Worm (Caenorhabditis elegans) whole organism, L3 larva: Measurements from ENCODE around the gene T22F3.10.
"Not testable (repeated sequence)": the region's sequence is repeated elsewhere in the genome, so short reads cannot be mapped to it uniquely, and the experiment has no call there.

Experiments used
- R02D3.7 ChIP-seq: fragments of 150-350 bp; optimal IDR thresholded peaks from 2 replicates; lab custom pipeline; 2014; ENCODE audit warnings: missing biosample characterization, missing genetic modification characterization
- ZK546.5 ChIP-seq: sonication (generic microtip); optimal IDR thresholded peaks from 2 replicates; lab custom pipeline; 2017; ENCODE audit warnings: missing biosample characterization, missing genetic modification characterization
- aly-2 ChIP-seq: fragments of 150-350 bp; optimal IDR thresholded peaks from 2 replicates; lab custom pipeline; 2014; ENCODE audit warnings: missing biosample characterization, missing genetic modification characterization
- ama-1 ChIP-seq: fragments of 150-350 bp; optimal IDR thresholded peaks from 2 replicates; lab custom pipeline; 2018
- ceh-28 ChIP-seq: fragments of 150-350 bp; optimal IDR thresholded peaks from 2 replicates; lab custom pipeline; 2014; ENCODE audit warnings: missing biosample characterization, missing genetic modification reagents, missing genetic modification characterization
- ceh-82 ChIP-seq: fragments of 150-350 bp; optimal IDR thresholded peaks from 2 replicates; lab custom pipeline; 2014; ENCODE audit warnings: missing biosample characterization, missing genetic modification characterization
- ceh-9 ChIP-seq: sonication (generic microtip); optimal IDR thresholded peaks from 2 replicates; lab custom pipeline; 2018; ENCODE audit warnings: missing biosample characterization, missing genetic modification characterization
- daf-12 ChIP-seq: fragments of 150-350 bp; optimal IDR thresholded peaks from 2 replicates; lab custom pipeline; 2014; ENCODE audit warnings: missing biosample characterization, missing genetic modification reagents, missing genetic modification characterization
- egl-5 ChIP-seq: fragments of 150-350 bp; optimal IDR thresholded peaks from 2 replicates; lab custom pipeline; 2017; ENCODE audit warnings: missing biosample characterization, missing genetic modification reagents, missing genetic modification characterization, inconsistent platforms
- elt-1 ChIP-seq: fragments of 150-350 bp; optimal IDR thresholded peaks from 2 replicates; lab custom pipeline; 2014; ENCODE audit warnings: missing biosample characterization, missing genetic modification characterization
- elt-2 ChIP-seq: sonication (generic microtip); optimal IDR thresholded peaks from 2 replicates; lab custom pipeline; 2016; ENCODE audit warnings: missing genetic modification reagents, mild to moderate bottlenecking, missing genetic modification characterization, missing compliant biosample characterization
- elt-3 ChIP-seq, 3 experiments: fragments of 150-350 bp in 1 of 3; sonication (generic microtip) in 2 of 3; optimal IDR thresholded peaks; 2 replicates in 2 of 3; 4 replicates in 1 of 3; lab custom pipeline; 2014 to 2017; ENCODE audit warnings: missing biosample characterization in 3 of 3, missing genetic modification characterization in 3 of 3
- eor-1 ChIP-seq, 2 experiments: fragments of 150-350 bp; optimal IDR thresholded peaks; 2 replicates each; lab custom pipeline; 2014 to 2018; ENCODE audit warnings: missing biosample characterization in 2 of 2, missing genetic modification characterization in 2 of 2
- fkh-10 ChIP-seq: sonication (generic microtip); optimal IDR thresholded peaks from 2 replicates; lab custom pipeline; 2017; ENCODE audit warnings: missing biosample characterization, missing genetic modification reagents, missing genetic modification characterization
- fkh-2 ChIP-seq: fragments of 150-350 bp; optimal IDR thresholded peaks from 2 replicates; lab custom pipeline; 2014; ENCODE audit warnings: missing biosample characterization, missing genetic modification reagents, missing genetic modification characterization
- hmg-11 ChIP-seq: sonication (generic microtip); optimal IDR thresholded peaks from 2 replicates; lab custom pipeline; 2016; ENCODE audit warnings: missing genetic modification characterization, missing compliant biosample characterization
- jun-1 ChIP-seq: fragments of 150-350 bp; optimal IDR thresholded peaks from 2 replicates; lab custom pipeline; 2014; ENCODE audit warnings: missing biosample characterization, missing genetic modification reagents, missing genetic modification characterization
- lin-15B ChIP-seq: fragments of 150-350 bp; optimal IDR thresholded peaks from 2 replicates; lab custom pipeline; 2014; ENCODE audit warnings: missing biosample characterization, missing genetic modification characterization
- lin-39 ChIP-seq: fragments of 150-350 bp; optimal IDR thresholded peaks from 2 replicates; lab custom pipeline; 2018; ENCODE audit warnings: missing biosample characterization, missing genetic modification reagents, missing genetic modification characterization
- lsy-12 ChIP-seq: sonication (generic microtip); optimal IDR thresholded peaks from 2 replicates; lab custom pipeline; 2016; ENCODE audit warnings: mild to moderate bottlenecking, missing genetic modification characterization, missing compliant biosample characterization
- mdl-1 ChIP-seq: fragments of 150-350 bp; optimal IDR thresholded peaks from 2 replicates; lab custom pipeline; 2014; ENCODE audit warnings: missing biosample characterization, missing genetic modification characterization
- mml-1 ChIP-seq: fragments of 150-350 bp; sonication (generic microtip); optimal IDR thresholded peaks from 3 replicates; lab custom pipeline; 2014; ENCODE audit warnings: missing biosample characterization, missing genetic modification characterization
- nfya-1 ChIP-seq: sonication (generic microtip); optimal IDR thresholded peaks from 2 replicates; lab custom pipeline; 2017; ENCODE audit warnings: missing genetic modification characterization, mild to moderate bottlenecking, missing compliant biosample characterization, antibody characterized with exemption, moderate library complexity; ENCODE audit not compliant: insufficient read depth
- nhr-11 ChIP-seq: fragments of 150-350 bp; optimal IDR thresholded peaks from 2 replicates; lab custom pipeline; 2014; ENCODE audit warnings: missing biosample characterization, missing genetic modification characterization
- nhr-12 ChIP-seq: fragments of 150-350 bp; optimal IDR thresholded peaks from 2 replicates; lab custom pipeline; 2014; ENCODE audit warnings: missing biosample characterization, missing genetic modification characterization
- nhr-23 ChIP-seq: fragments of 150-350 bp; optimal IDR thresholded peaks from 2 replicates; lab custom pipeline; 2014; ENCODE audit warnings: missing biosample characterization, missing genetic modification reagents, missing genetic modification characterization
- nhr-28 ChIP-seq: fragments of 150-350 bp; optimal IDR thresholded peaks from 2 replicates; lab custom pipeline; 2014; ENCODE audit warnings: missing biosample characterization, missing genetic modification characterization
- nhr-43 ChIP-seq: sonication (generic microtip); optimal IDR thresholded peaks from 2 replicates; lab custom pipeline; 2016; ENCODE audit warnings: mild to moderate bottlenecking, missing genetic modification characterization, missing compliant biosample characterization; ENCODE audit not compliant: poor library complexity, severe bottlenecking
- nhr-67 ChIP-seq: fragments of 150-350 bp; optimal IDR thresholded peaks from 2 replicates; lab custom pipeline; 2014; ENCODE audit warnings: missing biosample characterization, missing genetic modification characterization
- nhr-76 ChIP-seq: fragments of 150-350 bp; sonication (generic microtip); optimal IDR thresholded peaks from 5 replicates; lab custom pipeline; 2014; ENCODE audit warnings: missing biosample characterization, missing genetic modification characterization
- nhr-77 ChIP-seq: fragments of 150-350 bp; optimal IDR thresholded peaks from 2 replicates; lab custom pipeline; 2014; ENCODE audit warnings: missing biosample characterization, missing genetic modification characterization
- pha-4 ChIP-seq: fragments of 150-350 bp; optimal IDR thresholded peaks from 2 replicates; lab custom pipeline; 2014; ENCODE audit warnings: missing biosample characterization, missing genetic modification reagents, missing genetic modification characterization
- pqm-1 ChIP-seq: fragments of 150-350 bp; optimal IDR thresholded peaks from 2 replicates; lab custom pipeline; 2017; ENCODE audit warnings: missing biosample characterization, missing genetic modification characterization, inconsistent platforms
- sea-2 ChIP-seq: fragments of 150-350 bp; sonication (generic microtip); optimal IDR thresholded peaks from 4 replicates; lab custom pipeline; 2014; ENCODE audit warnings: missing biosample characterization, missing genetic modification reagents, missing genetic modification characterization
- skn-1 ChIP-seq: fragments of 150-350 bp; optimal IDR thresholded peaks from 2 replicates; lab custom pipeline; 2014; ENCODE audit warnings: missing biosample characterization, missing genetic modification characterization
- snpc-4 ChIP-seq: fragments of 150-350 bp; optimal IDR thresholded peaks from 2 replicates; lab custom pipeline; 2014; ENCODE audit warnings: missing biosample characterization, missing genetic modification characterization
- tbx-2 ChIP-seq: sonication (generic microtip); optimal IDR thresholded peaks from 2 replicates; lab custom pipeline; 2016; ENCODE audit warnings: mild to moderate bottlenecking, missing genetic modification characterization, missing compliant biosample characterization
- unc-39 ChIP-seq: sonication (generic microtip); optimal IDR thresholded peaks from 4 replicates; lab custom pipeline; 2017; ENCODE audit warnings: missing biosample characterization, missing genetic modification characterization
- unc-62 ChIP-seq: fragments of 150-350 bp; sonication (generic microtip); optimal IDR thresholded peaks from 4 replicates; lab custom pipeline; 2014; ENCODE audit warnings: missing biosample characterization, missing genetic modification reagents, missing genetic modification characterization
- zag-1 ChIP-seq: fragments of 150-350 bp; optimal IDR thresholded peaks from 2 replicates; lab custom pipeline; 2014; ENCODE audit warnings: missing biosample characterization, missing genetic modification characterization
- ztf-11 ChIP-seq: fragments of 150-350 bp; optimal IDR thresholded peaks from 2 replicates; lab custom pipeline; 2014; ENCODE audit warnings: missing biosample characterization, missing genetic modification characterization
- ztf-4 ChIP-seq: fragments of 150-350 bp; optimal IDR thresholded peaks from 2 replicates; lab custom pipeline; 2014; ENCODE audit warnings: missing biosample characterization, missing genetic modification characterization

The T22F3.10 gene

ce11 chrV:3600570-3600969, 11.0 kb downstream of the T22F3.10 start, which contains the start of gene T22F3.7:
T22F3.7 (minus strand) TSS chrV:3600670.
- TF ChIP-seq ZK546.5 (no peak), nhr-67 (tag; lab: Kevin White, UChicago) (no peak), skn-1 (tag; lab: Kevin White, UChicago) (no peak), ceh-28 (tag; lab: Kevin White, UChicago) (no peak), daf-12 (tag; lab: Kevin White, UChicago) (no peak), aly-2 (no peak), unc-62 (GFP tag; lab: Kevin White, UChicago) (no peak), hmg-11 (tag; lab: Kevin White, UChicago) (no peak), egl-5 (no peak), fkh-10 (GFP tag; lab: Kevin White, UChicago) (no peak), lin-15B (tag; lab: Kevin White, UChicago) (no peak), ceh-9 (tag; lab: Kevin White, UChicago) (no peak), nhr-11 (no peak)
- TF ChIP-seq, all 47 proteins: peak for 0

- TF ChIP-seq tbx-2 (tag; lab: Kevin White, UChicago); nhr-11; nhr-12 (tag; lab: Kevin White, UChicago): not testable (repeated sequence)
Measured at ce11 chrV:3597052-3597451, 14.5 kb downstream of the T22F3.10 start, which contains the start of gene srh-212. srh-212 (minus strand) TSS chrV:3597152.

DNA sequence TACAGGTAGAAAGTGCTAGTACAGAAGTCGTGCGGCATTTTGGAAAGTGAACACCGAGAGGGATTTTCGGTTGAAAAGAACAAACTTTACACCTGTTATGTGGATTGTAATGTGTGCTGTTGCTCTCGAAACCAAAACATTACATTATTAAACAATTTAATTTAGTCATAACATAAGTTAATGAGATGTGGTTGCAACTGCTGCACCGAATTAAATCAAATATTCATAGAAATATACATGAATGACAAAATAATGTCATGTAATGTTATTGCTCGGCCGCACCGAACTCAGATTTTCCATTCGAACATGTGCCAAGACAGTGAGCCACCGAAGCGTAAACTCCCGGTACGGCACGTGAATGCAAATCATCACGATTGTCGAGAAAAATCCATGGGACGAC, 16.6 kb downstream of the T22F3.10 start, which contains the start of gene srh-213:
TSS of gene srh-213 (minus strand) at position 101 of the 400 bp plus-strand sequence.
- TF ChIP-seq ama-1 (lab: Kevin White, UChicago) (no peak), nhr-12 (tag; lab: Kevin White, UChicago) (no peak), sea-2 (GFP tag; lab: Kevin White, UChicago) (no peak), nhr-43 (tag; lab: Kevin White, UChicago) (no peak), nhr-76 (no peak), mdl-1 (tag; lab: Kevin White, UChicago) (no peak), mml-1 (tag; lab: Kevin White, UChicago) (no peak), nhr-23 (tag; lab: Kevin White, UChicago) (no peak), lsy-12 (no peak), daf-12 (tag; lab: Kevin White, UChicago) (no peak), ztf-4 (tag; lab: Kevin White, UChicago) (no peak), hmg-11 (tag; lab: Kevin White, UChicago) (no peak)

- TF ChIP-seq pqm-1 (tag; lab: Kevin White, UChicago) (no peak), unc-62 (GFP tag; lab: Kevin White, UChicago) (no peak)
- TF ChIP-seq, all 47 proteins: peak for 0
Measured at ce11 chrV:3592099-3592498, 19.5 kb downstream of the T22F3.10 start, which contains the start of gene T22F3.12. T22F3.12 (minus strand) TSS chrV:3592199.

DNA sequence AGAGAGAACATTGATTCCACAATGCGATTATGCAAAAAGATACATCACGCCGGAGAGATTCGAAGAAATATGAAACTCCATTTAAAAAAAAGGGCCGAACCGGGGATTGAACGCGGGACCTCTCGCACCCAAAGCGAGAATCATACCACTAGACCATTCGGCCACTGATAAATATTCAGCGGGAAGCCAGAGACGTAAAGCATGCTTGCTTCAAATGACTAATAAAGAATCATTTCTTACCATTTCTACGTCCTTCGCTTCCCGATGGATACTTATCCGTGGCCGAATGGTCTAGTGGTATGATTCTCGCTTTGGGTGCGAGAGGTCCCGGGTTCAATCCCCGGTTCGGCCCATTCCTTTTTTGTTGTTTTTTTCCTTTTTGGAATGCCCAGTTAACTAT, 23.3 kb downstream of the T22F3.10 start:
- peak; percentile 5 for TF ChIP-seq nfya-1
- TF ChIP-seq elt-3 (tag; optimal IDR thresholded peaks at IDR 0.05; lab: Kevin White, UChicago) = no peak
- no peak for TF ChIP-seq ceh-9 (tag; lab: Kevin White, UChicago)
- TF ChIP-seq jun-1 = no peak
- peak; percentile 60 for TF ChIP-seq nhr-43 (tag; lab: Kevin White, UChicago)
- no peak for TF ChIP-seq ceh-82
- no peak for TF ChIP-seq fkh-2 (tag; lab: Kevin White, UChicago)
- no peak for TF ChIP-seq unc-39

ce11 chrV:3587633-3588032, 23.9 kb downstream of the T22F3.10 start:
- TF ChIP-seq elt-1 (no peak), nhr-67 (tag; lab: Kevin White, UChicago) (no peak), daf-12 (tag; lab: Kevin White, UChicago) (no peak), sea-2 (GFP tag; lab: Kevin White, UChicago) (no peak), ceh-9 (tag; lab: Kevin White, UChicago) (no peak), fkh-10 (GFP tag; lab: Kevin White, UChicago) (no peak), fkh-2 (tag; lab: Kevin White, UChicago) (no peak), ztf-4 (tag; lab: Kevin White, UChicago) (no peak), elt-2 (tag; lab: Kevin White, UChicago) (peak; percentile 20), nhr-12 (tag; lab: Kevin White, UChicago) (no peak), nhr-28 (no peak), ztf-11 (tag; lab: Kevin White, UChicago) (no peak), ceh-82 (no peak), pha-4 (tag; lab: Kevin White, UChicago) (peak; percentile 24), nfya-1 (peak; percentile 33), lin-39 (tag; lab: Kevin White, UChicago) (no peak), mdl-1 (tag; lab: Kevin White, UChicago) (no peak), eor-1 (tag; optimal IDR thresholded peaks at IDR 0.05; lab: Kevin White, UChicago) (no peak), nhr-43 (tag; lab: Kevin White, UChicago) (peak; percentile 1), zag-1 (tag; lab: Kevin White, UChicago) (no peak), snpc-4 (tag; lab: Kevin White, UChicago) (no peak), ZK546.5 (no peak), R02D3.7 (no peak), nhr-77 (tag; lab: Kevin White, UChicago) (no peak), ama-1 (lab: Kevin White, UChicago) (no peak)
